Fruit fly (Drosophila melanogaster) whole organism, embryonic: ENCODE results near the gene CG42869.

Source experiments
- Bdp1 ChIP-seq: fragments of 200-800 bp; sonication (Bioruptor generic); optimal IDR thresholded peaks from 3 replicates; lab custom pipeline; 2016; ENCODE audit warnings: missing biosample characterization, missing genetic modification characterization
- Blimp-1 ChIP-seq: fragments of 200-800 bp; sonication (Bioruptor generic); optimal IDR thresholded peaks from 3 replicates; lab custom pipeline; 2018; ENCODE audit warnings: missing biosample characterization, missing genetic modification characterization, mild to moderate bottlenecking, moderate library complexity, missing genetic modification reagents
- C15 ChIP-seq: fragments of 200-800 bp; sonication (Bioruptor generic); IDR thresholded peaks from 3 replicates; pipeline ENCODE4 v1.3.6; 2022; ENCODE audit warnings: missing biosample characterization, missing genetic modification characterization
- CG10321 ChIP-seq: fragments of 200-800 bp; sonication (Bioruptor generic); IDR thresholded peaks from 2 replicates; pipeline ENCODE4 v1.3.6; 2022; ENCODE audit warnings: missing biosample characterization, missing genetic modification characterization
- CG10462 ChIP-seq: fragments of 200-800 bp; sonication (Bioruptor generic); optimal IDR thresholded peaks from 2 replicates; lab custom pipeline; 2016; ENCODE audit warnings: missing biosample characterization, missing genetic modification characterization
- CG11398 ChIP-seq: fragments of 200-800 bp; sonication (Bioruptor generic); optimal IDR thresholded peaks from 2 replicates; lab custom pipeline; 2016; ENCODE audit warnings: missing biosample characterization, missing genetic modification characterization
- CG1233 ChIP-seq: fragments of 200-800 bp; sonication (Bioruptor generic); optimal IDR thresholded peaks from 4 replicates; lab custom pipeline; 2018; ENCODE audit warnings: missing biosample characterization, mild to moderate bottlenecking, missing genetic modification characterization
- CG13123 ChIP-seq: fragments of 200-800 bp; sonication (Bioruptor generic); optimal IDR thresholded peaks from 2 replicates; lab custom pipeline; 2016; ENCODE audit warnings: missing biosample characterization, missing genetic modification characterization
- CG14860 ChIP-seq: fragments of 200-800 bp; sonication (Bioruptor generic); IDR thresholded peaks from 3 replicates; pipeline ENCODE4 v1.3.6; 2022; ENCODE audit warnings: missing biosample characterization, missing genetic modification characterization; ENCODE audit not compliant: partially characterized antibody
- CG15696 ChIP-seq: fragments of 200-800 bp; sonication (Bioruptor generic); optimal IDR thresholded peaks from 2 replicates; lab custom pipeline; 2019; ENCODE audit warnings: missing biosample characterization, mild to moderate bottlenecking, missing genetic modification characterization, moderate library complexity
- CG17612 ChIP-seq: fragments of 200-800 bp; sonication (Bioruptor generic); IDR thresholded peaks from 2 replicates; pipeline ENCODE4 v1.3.6; 2022; ENCODE audit warnings: missing biosample characterization, missing genetic modification characterization
- CG18262 ChIP-seq: fragments of 200-800 bp; optimal IDR thresholded peaks from 3 replicates; lab custom pipeline; 2019; ENCODE audit warnings: missing biosample characterization, mild to moderate bottlenecking, missing genetic modification characterization, moderate library complexity
- CG1832 ChIP-seq: fragments of 200-800 bp; sonication (Bioruptor generic); optimal IDR thresholded peaks from 2 replicates; lab custom pipeline; 2017; ENCODE audit warnings: missing biosample characterization, mild to moderate bottlenecking, missing genetic modification characterization, inconsistent platforms
- CG2120 ChIP-seq: fragments of 200-800 bp; sonication (Bioruptor generic); optimal IDR thresholded peaks from 3 replicates; lab custom pipeline; 2016; ENCODE audit warnings: missing biosample characterization, missing genetic modification characterization
- CG2199 ChIP-seq: fragments of 200-800 bp; sonication (Bioruptor generic); IDR thresholded peaks from 3 replicates; pipeline ENCODE4 v1.3.6; 2022; ENCODE audit warnings: missing biosample characterization, missing genetic modification characterization
- CG2202 ChIP-seq: fragments of 200-800 bp; sonication (Bioruptor generic); optimal IDR thresholded peaks from 2 replicates; lab custom pipeline; 2018; ENCODE audit warnings: missing biosample characterization, mild to moderate bottlenecking, missing genetic modification characterization
- CG32532 ChIP-seq: fragments of 200-800 bp; sonication (Bioruptor generic); IDR thresholded peaks from 2 replicates; pipeline ENCODE4 v1.3.6; 2022; ENCODE audit warnings: missing biosample characterization, missing genetic modification characterization
- CG34224 ChIP-seq: fragments of 200-800 bp; sonication (Bioruptor generic); IDR thresholded peaks from 3 replicates; pipeline ENCODE4 v1.3.6; 2022; ENCODE audit warnings: missing biosample characterization, missing genetic modification characterization; ENCODE audit not compliant: partially characterized antibody
- CG3726 ChIP-seq: fragments of 200-800 bp; sonication (Bioruptor generic); IDR thresholded peaks from 3 replicates; pipeline ENCODE4, ENCODE4 v1.3.6; 2022; ENCODE audit warnings: missing biosample characterization, missing genetic modification characterization
- CG3995 ChIP-seq: fragments of 200-800 bp; sonication (Bioruptor generic); optimal IDR thresholded peaks from 3 replicates; lab custom pipeline; 2016; ENCODE audit warnings: missing biosample characterization, missing genetic modification characterization
- CG42726 ChIP-seq: fragments of 200-800 bp; sonication (Bioruptor generic); IDR thresholded peaks from 2 replicates; pipeline ENCODE4 v1.3.6; 2022; ENCODE audit warnings: missing biosample characterization, missing genetic modification characterization; ENCODE audit not compliant: partially characterized antibody
- CG4424 ChIP-seq: fragments of 200-800 bp; sonication (Bioruptor generic); optimal IDR thresholded peaks from 3 replicates; lab custom pipeline; 2016; ENCODE audit warnings: missing biosample characterization, missing genetic modification characterization
- CG6689 ChIP-seq: fragments of 200-800 bp; sonication (Bioruptor generic); IDR thresholded peaks from 2 replicates; pipeline ENCODE4 v1.3.6; 2022; ENCODE audit warnings: missing biosample characterization, missing genetic modification characterization
- CG8281 ChIP-seq: fragments of 200-800 bp; sonication (Bioruptor generic); optimal IDR thresholded peaks from 2 replicates; lab custom pipeline; 2018; ENCODE audit warnings: missing biosample characterization, mild to moderate bottlenecking, missing genetic modification characterization, moderate library complexity
- CG8359 ChIP-seq: fragments of 200-800 bp; sonication (Bioruptor generic); optimal IDR thresholded peaks from 2 replicates; lab custom pipeline; 2017; ENCODE audit warnings: missing biosample characterization, mild to moderate bottlenecking, missing genetic modification characterization, borderline replicate concordance
- CG8924 ChIP-seq: fragments of 200-800 bp; optimal IDR thresholded peaks from 3 replicates; lab custom pipeline; 2019; ENCODE audit warnings: missing biosample characterization, mild to moderate bottlenecking, missing genetic modification characterization, moderate library complexity
- CoRest ChIP-seq: fragments of 200-800 bp; sonication (Bioruptor generic); optimal IDR thresholded peaks from 3 replicates; lab custom pipeline; 2018; ENCODE audit warnings: missing biosample characterization, mild to moderate bottlenecking, missing genetic modification characterization, moderate library complexity
- Deaf1 ChIP-seq: fragments of 200-800 bp; optimal IDR thresholded peaks from 3 replicates; lab custom pipeline; 2019; ENCODE audit warnings: missing biosample characterization, mild to moderate bottlenecking, missing genetic modification characterization, moderate library complexity
- Dek ChIP-seq: fragments of 200-800 bp; sonication (Bioruptor generic); optimal IDR thresholded peaks from 3 replicates; lab custom pipeline; 2019; ENCODE audit warnings: missing biosample characterization, mild to moderate bottlenecking, missing genetic modification characterization, moderate library complexity
- Dip2 ChIP-seq: fragments of 200-800 bp; sonication (Bioruptor generic); IDR thresholded peaks from 2 replicates; pipeline ENCODE4 v1.3.6; 2022; ENCODE audit warnings: missing biosample characterization, missing genetic modification characterization
- Doc3 ChIP-seq: fragments of 200-800 bp; sonication (Bioruptor generic); IDR thresholded peaks from 3 replicates; pipeline ENCODE4 v1.3.6; 2022; ENCODE audit warnings: missing biosample characterization, missing genetic modification characterization; ENCODE audit not compliant: partially characterized antibody
- Drgx ChIP-seq: fragments of 200-800 bp; sonication (Bioruptor generic); IDR thresholded peaks from 2 replicates; pipeline ENCODE4 v1.3.6; 2022; ENCODE audit warnings: missing biosample characterization, missing genetic modification characterization
- Hr51 ChIP-seq, 2 experiments: fragments of 200-800 bp; sonication (Bioruptor generic); optimal IDR thresholded peaks; 2 replicates in 1 of 2; 3 replicates in 1 of 2; lab custom pipeline; 2016 to 2018; ENCODE audit warnings: missing biosample characterization in 2 of 2, missing genetic modification characterization in 2 of 2, mild to moderate bottlenecking in 1 of 2, moderate library complexity in 1 of 2
- MESR4 ChIP-seq: fragments of 200-800 bp; sonication (Bioruptor generic); optimal IDR thresholded peaks from 2 replicates; lab custom pipeline; 2018; ENCODE audit warnings: missing biosample characterization, mild to moderate bottlenecking, missing genetic modification characterization, moderate library complexity
- Oli ChIP-seq: fragments of 200-800 bp; sonication (Bioruptor generic); optimal IDR thresholded peaks from 2 replicates; lab custom pipeline; 2018; ENCODE audit warnings: missing biosample characterization, mild to moderate bottlenecking, missing genetic modification characterization, moderate library complexity
- Sin3A ChIP-seq: fragments of >200 bp; optimal IDR thresholded peaks from 2 replicates; lab custom pipeline; 2018
- Spps ChIP-seq: fragments of 200-800 bp; sonication (Bioruptor generic); optimal IDR thresholded peaks from 2 replicates; lab custom pipeline; 2018; ENCODE audit warnings: missing biosample characterization, mild to moderate bottlenecking, missing genetic modification characterization
- Usf ChIP-seq: fragments of 200-800 bp; sonication (Bioruptor generic); optimal IDR thresholded peaks from 2 replicates; lab custom pipeline; 2017; ENCODE audit warnings: missing genotype, missing biosample characterization, missing genetic modification characterization
- ash1 ChIP-seq: fragments of 200-800 bp; sonication (Bioruptor generic); optimal IDR thresholded peaks from 2 replicates; lab custom pipeline; 2018; ENCODE audit warnings: missing biosample characterization, mild to moderate bottlenecking, missing genetic modification characterization
- bab2 ChIP-seq: fragments of 200-800 bp; sonication (Bioruptor generic); optimal IDR thresholded peaks from 2 replicates; lab custom pipeline; 2016; ENCODE audit warnings: missing biosample characterization, missing genetic modification characterization
- chn ChIP-seq: fragments of 200-800 bp; sonication (Bioruptor generic); optimal IDR thresholded peaks from 2 replicates; lab custom pipeline; 2016; ENCODE audit warnings: missing biosample characterization, missing genetic modification characterization
- danr ChIP-seq: fragments of 200-800 bp; sonication (Bioruptor generic); IDR thresholded peaks from 2 replicates; pipeline ENCODE4 v1.3.6; 2022; ENCODE audit warnings: missing biosample characterization, missing genetic modification characterization
- gem ChIP-seq: fragments of 200-800 bp; sonication (Bioruptor generic); optimal IDR thresholded peaks from 2 replicates; lab custom pipeline; 2019; ENCODE audit warnings: missing biosample characterization, mild to moderate bottlenecking, missing genetic modification characterization, moderate library complexity
- hb ChIP-seq: fragments of 200-800 bp; sonication (Bioruptor generic); IDR thresholded peaks from 3 replicates; pipeline ENCODE4 v1.3.6; 2022; ENCODE audit warnings: missing biosample characterization, missing genetic modification characterization; ENCODE audit not compliant: partially characterized antibody
- hkb ChIP-seq, 2 experiments: fragments of 200-800 bp in 1 of 2; fragments of >200 bp in 1 of 2; sonication (Bioruptor generic) in 1 of 2; IDR thresholded peaks in 1 of 2; optimal IDR thresholded peaks in 1 of 2; 2 replicates each; pipeline versions ENCODE4 v1.3.6 to Lab custom; 2017 to 2022; ENCODE audit warnings: missing biosample characterization in 1 of 2, missing genetic modification characterization in 1 of 2
- nerfin-2 ChIP-seq: fragments of 200-800 bp; sonication (Bioruptor generic); IDR thresholded peaks from 2 replicates; pipeline ENCODE4 v1.3.6; 2022; ENCODE audit warnings: missing biosample characterization, missing genetic modification characterization; ENCODE audit not compliant: partially characterized antibody
- pfk ChIP-seq: fragments of 200-800 bp; sonication (Bioruptor generic); optimal IDR thresholded peaks from 2 replicates; lab custom pipeline; 2018; ENCODE audit warnings: missing biosample characterization, mild to moderate bottlenecking, missing genetic modification characterization, moderate library complexity
- sc ChIP-seq, 3 experiments: fragments of >200 bp in 2 of 3; fragments of 200-800 bp in 1 of 3; sonication (Bioruptor generic) in 1 of 3; optimal IDR thresholded peaks; 2 replicates in 2 of 3; 3 replicates in 1 of 3; lab custom pipeline; 2017; ENCODE audit warnings: mild to moderate bottlenecking in 1 of 3, missing biosample characterization in 1 of 3, missing genetic modification characterization in 1 of 3, missing genetic modification reagents in 1 of 3
- usp ChIP-seq: fragments of >200 bp; optimal IDR thresholded peaks from 2 replicates; lab custom pipeline; 2017; ENCODE audit warnings: missing biosample characterization, missing genetic modification characterization

CG42869 gene

dm6 chr3R:21781448-21781847 is 44.8 kb upstream of the CG42869 start (continued):
- peak; percentile 65 for TF ChIP-seq CG4424 (GFP tag; lab: Kevin White, UChicago)
- no peak for TF ChIP-seq CG14860
- TF ChIP-seq CG17612 (GFP tag; lab: Robert Waterston, UW) = no peak
- TF ChIP-seq CG1233 = peak; percentile 35
- peak; percentile 19 for TF ChIP-seq CG8281 (tag; lab: Kevin White, UChicago)
- no peak for TF ChIP-seq CG3995 (GFP tag; lab: Kevin White, UChicago)
- TF ChIP-seq chn (GFP tag; lab: Kevin White, UChicago) = peak; percentile 41
- peak; percentile 78 for TF ChIP-seq Oli (tag; lab: Kevin White, UChicago)
- no peak for TF ChIP-seq CG11398 (GFP tag; lab: Kevin White, UChicago)
- peak; percentile 20 for TF ChIP-seq CG2202 (tag; lab: Kevin White, UChicago)
- no peak for TF ChIP-seq CG2199 (GFP tag; lab: Robert Waterston, UW)
- no peak for TF ChIP-seq Doc3
- TF ChIP-seq CG18262 (tag; lab: Kevin White, UChicago) = peak; percentile 76
- TF ChIP-seq CG13123 = no peak
- peak; percentile 61 for TF ChIP-seq bab2 (GFP tag; lab: Kevin White, UChicago)
- no peak for TF ChIP-seq hkb (optimal IDR thresholded peaks at IDR 0.05; lab: Kevin White, UChicago)
- peak; percentile 76 for TF ChIP-seq hkb (GFP tag; IDR thresholded peaks at IDR 0.05; lab: Robert Waterston, UW)
- no peak for TF ChIP-seq Dip2 (GFP tag; lab: Robert Waterston, UW)
- peak; percentile 73 for TF ChIP-seq Blimp-1
- peak; percentile 72 for TF ChIP-seq CG2120
- TF ChIP-seq danr (GFP tag; lab: Robert Waterston, UW) = no peak
- no peak for TF ChIP-seq CG1832 (GFP tag; lab: Kevin White, UChicago)
- TF ChIP-seq CG10462 (GFP tag; lab: Kevin White, UChicago) = peak; percentile 59
- TF ChIP-seq CG8359 (GFP tag; lab: Kevin White, UChicago) = no peak
- TF ChIP-seq nerfin-2 (GFP tag; lab: Robert Waterston, UW) = no peak
- peak; percentile 47 to 74 for TF ChIP-seq Hr51 (GFP tag; optimal IDR thresholded peaks at IDR 0.05; lab: Kevin White, UChicago)
- no peak for TF ChIP-seq sc (optimal IDR thresholded peaks at IDR 0.05; lab: Kevin White, UChicago)
- peak; percentile 42 for TF ChIP-seq sc (GFP tag; optimal IDR thresholded peaks at IDR 0.05; lab: Kevin White, UChicago)
- TF ChIP-seq ash1 (GFP tag; lab: Kevin White, UChicago) = no peak
- peak; percentile 47; the same call in 1 of the 2 replicates for TF ChIP-seq CG32532 (GFP tag; lab: Robert Waterston, UW)
- no peak for TF ChIP-seq Sin3A (lab: Kevin White, UChicago)
- TF ChIP-seq Bdp1 (GFP tag; lab: Kevin White, UChicago) = peak; percentile 51
- TF ChIP-seq Dek (tag; lab: Kevin White, UChicago) = peak; percentile 13
- TF ChIP-seq MESR4 (GFP tag; lab: Kevin White, UChicago) = no peak
- peak; percentile 51 for TF ChIP-seq Spps
- peak; percentile 45 for TF ChIP-seq Deaf1
- no peak for TF ChIP-seq pfk (GFP tag; lab: Kevin White, UChicago)
- no peak for TF ChIP-seq gem (tag; lab: Kevin White, UChicago)
- peak; percentile 66 for TF ChIP-seq CG6689 (GFP tag; lab: Robert Waterston, UW)
- TF ChIP-seq C15 (GFP tag; lab: Robert Waterston, UW) = no peak
- TF ChIP-seq CG10321 (GFP tag; lab: Robert Waterston, UW) = no peak
- TF ChIP-seq hb (GFP tag; lab: Robert Waterston, UW) = no peak
- peak; percentile 47 for TF ChIP-seq CG15696 (tag; lab: Kevin White, UChicago)
- TF ChIP-seq CG8924 = peak; percentile 71
- TF ChIP-seq CG3726 (GFP tag; lab: Robert Waterston, UW) = no peak
- peak; percentile 35 for TF ChIP-seq Usf (GFP tag; lab: Kevin White, UChicago)
- peak; percentile 78 for TF ChIP-seq Drgx
- no peak for TF ChIP-seq usp (GFP tag; lab: Kevin White, UChicago)
- no peak for TF ChIP-seq CG34224
- TF ChIP-seq CoRest = peak; percentile 76
- TF ChIP-seq CG42726 (GFP tag; lab: Robert Waterston, UW) = no peak
